Worm (Caenorhabditis elegans): ENCODE data around the gene ZK1307.8.

The ZK1307.8 gene

ce11 chrII:9624110-9624695 is at the start of gene ZK1307.8, which contains the start of gene dnj-20:
Gene ZK1307.8, plus strand, starts transcription at chrII:9624613.
Gene dnj-20, minus strand, starts transcription at chrII:9624176.
- TF ChIP-seq let-607 (tag; optimal IDR thresholded peaks at IDR 0.05), result peak; percentile 70 to 78
- TF ChIP-seq tbx-9 (tag; optimal IDR thresholded peaks at IDR 0.05; ENCODE audit: borderline replicate concordance), result no peak
- TF ChIP-seq snpc-1.3 (tag; optimal IDR thresholded peaks at IDR 0.05; ENCODE audit: insufficient read depth), result peak; percentile 57
- TF ChIP-seq mes-4 (tag; optimal IDR thresholded peaks at IDR 0.05), result no peak
- 0 out of 2 replicates have a peak, but pooled peaks have one; percentile 5 for TF ChIP-seq hmg-1.2 (GFP tag; IDR thresholded peaks at IDR 0.05)
- no peak for TF ChIP-seq dpl-1 (GFP tag; optimal IDR thresholded peaks at IDR 0.05)
- no peak for TF ChIP-seq B0035.1 (tag; optimal IDR thresholded peaks at IDR 0.05)
- TF ChIP-seq ztf-6 (GFP tag; IDR thresholded peaks at IDR 0.05), result no peak
- 0 out of 2 replicates have a peak, but pooled peaks have one; percentile 34 for TF ChIP-seq mcd-1 (GFP tag; IDR thresholded peaks at IDR 0.05)
- TF ChIP-seq madf-8 (GFP tag; conservative IDR thresholded peaks at IDR 0.05), result 0 out of 2 replicates have a peak, but pooled peaks have one; percentile 12
- peak; percentile 83 for TF ChIP-seq madf-6 (GFP tag; IDR thresholded peaks at IDR 0.05)
- TF ChIP-seq Y56A3A.18 (GFP tag; IDR thresholded peaks at IDR 0.05), result no peak
- TF ChIP-seq attf-5 (GFP tag; optimal IDR thresholded peaks at IDR 0.05), result peak; percentile 1
- TF ChIP-seq lsl-1 (GFP tag; optimal IDR thresholded peaks at IDR 0.05), result peak; percentile 82
- TF ChIP-seq xnd-1 (tag; optimal IDR thresholded peaks at IDR 0.05), result peak; percentile 60
- TF ChIP-seq die-1 (tag; optimal IDR thresholded peaks at IDR 0.05), result no peak
- no peak for TF ChIP-seq tbp1 (GFP tag; optimal IDR thresholded peaks at IDR 0.05)
- no peak for TF ChIP-seq hlh-12 (tag; optimal IDR thresholded peaks at IDR 0.05)
- TF ChIP-seq F33H1.4 (GFP tag; IDR thresholded peaks at IDR 0.05), result peak; percentile 81
- TF ChIP-seq gei-17 (GFP tag; optimal IDR thresholded peaks at IDR 0.05), result no peak
- no peak for TF ChIP-seq F52B5.7 (tag; optimal IDR thresholded peaks at IDR 0.05)
- no peak for TF ChIP-seq madf-10 (tag; optimal IDR thresholded peaks at IDR 0.05)
- TF ChIP-seq ceh-100 (GFP tag; IDR thresholded peaks at IDR 0.05), result no peak
- peak; percentile 56 for TF ChIP-seq nhr-80 (tag; optimal IDR thresholded peaks at IDR 0.05)
- peak; percentile 45; the same call in 1 of the 2 replicates for TF ChIP-seq D2030.7 (GFP tag; IDR thresholded peaks at IDR 0.05)

ce11 chrII:9575670-9576069 is 48.7 kb upstream of the ZK1307.8 start, which contains the start of gene exc-7:
Gene exc-7, plus strand, starts transcription at chrII:9575970.
- TF ChIP-seq fkh-3 (tag; optimal IDR thresholded peaks at IDR 0.05) (no peak), sea-2 (GFP tag; IDR thresholded peaks at IDR 0.05) (no peak), ztf-28 (GFP tag; IDR thresholded peaks at IDR 0.05) (no peak), ets-4 (GFP tag; optimal IDR thresholded peaks at IDR 0.05) (no peak), bed-1 (GFP tag; IDR thresholded peaks at IDR 0.05) (no peak), pbrm-1 (GFP tag; IDR thresholded peaks at IDR 0.05) (no peak), tbp1 (GFP tag; optimal IDR thresholded peaks at IDR 0.05) (no peak), snpc-4 (GFP tag; optimal IDR thresholded peaks at IDR 0.05) (no peak), snpc-4 (tag; optimal IDR thresholded peaks at IDR 0.05) (no peak), athp-1 (tag; optimal IDR thresholded peaks at IDR 0.05) (no peak), F33H1.4 (GFP tag; IDR thresholded peaks at IDR 0.05) (no peak), ztf-25 (GFP tag; IDR thresholded peaks at IDR 0.05) (no peak), cebp-2 (GFP tag; IDR thresholded peaks at IDR 0.05) (no peak)

ce11 chrII:9576707-9577106 is 47.7 kb upstream of the ZK1307.8 start:
- TF ChIP-seq attf-5 (GFP tag; optimal IDR thresholded peaks at IDR 0.05) (no peak), F57A8.1 (GFP tag; optimal IDR thresholded peaks at IDR 0.05) (no peak), K11D2.4 (GFP tag; IDR thresholded peaks at IDR 0.05) (no peak), mcd-1 (GFP tag; IDR thresholded peaks at IDR 0.05) (no peak), F22D6.2 (tag; optimal IDR thresholded peaks at IDR 0.05) (no peak), Y95B8A.8 (GFP tag; IDR thresholded peaks at IDR 0.05) (no peak), pbrm-1 (GFP tag; IDR thresholded peaks at IDR 0.05) (no peak), attf-3 (GFP tag; conservative IDR thresholded peaks at IDR 0.05) (no peak), B0035.1 (tag; optimal IDR thresholded peaks at IDR 0.05) (no peak)
